Worm (Caenorhabditis elegans) whole organism, young adult: Measurements from ENCODE around the gene K12H6.10.
A peak's percentile ranks its signal among the peaks of the same experiment; 100 is the strongest.

Experiments
- D2030.7 ChIP-seq: fragments of 200-800 bp; sonication (Bioruptor generic); IDR thresholded peaks from 2 replicates; pipeline ENCODE4 v1.3.6; 2022; ENCODE audit warnings: missing genetic modification reagents, missing genetic modification characterization, missing compliant biosample characterization
- F23B12.7 ChIP-seq: sonication (generic microtip); optimal IDR thresholded peaks from 2 replicates; lab custom pipeline; 2017; ENCODE audit warnings: missing genetic modification characterization, mild to moderate bottlenecking, missing compliant biosample characterization, antibody characterized with exemption, moderate library complexity; ENCODE audit not compliant: insufficient read depth
- F37B4.10 ChIP-seq: fragments of 200-800 bp; sonication (Bioruptor generic); IDR thresholded peaks from 2 replicates; pipeline ENCODE4 v1.3.6; 2022; ENCODE audit warnings: missing genetic modification characterization, missing compliant biosample characterization
- F39B2.1 ChIP-seq: fragments of 200-800 bp; sonication (Bioruptor generic); IDR thresholded peaks from 2 replicates; pipeline ENCODE4 v1.3.6; 2022; ENCODE audit warnings: missing genetic modification reagents, missing genetic modification characterization, missing compliant biosample characterization
- F55B11.4 ChIP-seq: sonication (generic microtip); optimal IDR thresholded peaks from 2 replicates; lab custom pipeline; 2016; ENCODE audit warnings: missing compliant biosample characterization, missing genetic modification characterization, borderline replicate concordance; ENCODE audit not compliant: insufficient read depth
- F57C9.4 ChIP-seq: sonication (generic microtip); optimal IDR thresholded peaks from 2 replicates; lab custom pipeline; 2017; ENCODE audit warnings: mild to moderate bottlenecking, missing genetic modification characterization, missing compliant biosample characterization
- K11D2.4 ChIP-seq: fragments of 200-800 bp; sonication (Bioruptor generic); IDR thresholded peaks from 2 replicates; pipeline ENCODE4 v1.3.6; 2022; ENCODE audit warnings: missing genetic modification reagents, missing genetic modification characterization, missing compliant biosample characterization
- T07F8.4 ChIP-seq: sonication (generic microtip); optimal IDR thresholded peaks from 2 replicates; lab custom pipeline; 2016; ENCODE audit warnings: mild to moderate bottlenecking, missing genetic modification characterization, moderate library complexity, missing compliant biosample characterization
- T26A5.8 ChIP-seq: sonication (generic microtip); optimal IDR thresholded peaks from 2 replicates; lab custom pipeline; 2016; ENCODE audit warnings: missing genetic modification characterization, missing compliant biosample characterization
- Y67H2A.10 ChIP-seq: fragments of 200-800 bp; sonication (Bioruptor generic); conservative IDR thresholded peaks from 2 replicates; pipeline ENCODE4 v1.3.6; 2022; ENCODE audit warnings: missing genetic modification reagents, missing genetic modification characterization, missing compliant biosample characterization
- ZK185.1 ChIP-seq: sonication (generic microtip); optimal IDR thresholded peaks from 2 replicates; lab custom pipeline; 2016; ENCODE audit warnings: mild to moderate bottlenecking, missing genetic modification characterization, missing compliant biosample characterization; ENCODE audit not compliant: poor library complexity, severe bottlenecking
- aptf-2 ChIP-seq: fragments of 200-800 bp; sonication (Bioruptor generic); conservative IDR thresholded peaks from 2 replicates; pipeline ENCODE4 v1.3.6; 2022; ENCODE audit warnings: missing genetic modification reagents, missing genetic modification characterization, missing compliant biosample characterization
- atf-7 ChIP-seq: sonication (generic microtip); optimal IDR thresholded peaks from 2 replicates; lab custom pipeline; 2017; ENCODE audit warnings: mild to moderate bottlenecking, missing genetic modification characterization, missing compliant biosample characterization
- attf-6 ChIP-seq: fragments of 200-800 bp; sonication (Bioruptor generic); IDR thresholded peaks from 2 replicates; pipeline ENCODE4 v1.3.6; 2022; ENCODE audit warnings: missing genetic modification reagents, missing genetic modification characterization, missing compliant biosample characterization
- ceh-79 ChIP-seq: sonication (generic microtip); optimal IDR thresholded peaks from 2 replicates; lab custom pipeline; 2017; ENCODE audit warnings: mild to moderate bottlenecking, missing genetic modification characterization, missing compliant biosample characterization
- dpl-1 ChIP-seq: fragments of 150-350 bp; optimal IDR thresholded peaks from 2 replicates; lab custom pipeline; 2014; ENCODE audit warnings: missing biosample characterization, missing genetic modification reagents, missing genetic modification characterization
- efl-1 ChIP-seq: fragments of 150-350 bp; optimal IDR thresholded peaks from 2 replicates; lab custom pipeline; 2014; ENCODE audit warnings: missing biosample characterization, missing genetic modification reagents, missing genetic modification characterization
- let-526 ChIP-seq: fragments of 200-800 bp; sonication (Bioruptor generic); IDR thresholded peaks from 2 replicates; pipeline ENCODE4 v1.3.6; 2022; ENCODE audit warnings: missing genetic modification reagents, missing genetic modification characterization, missing compliant biosample characterization
- lin-35 ChIP-seq, 3 experiments: fragments of 150-350 bp in 2 of 3; sonication (generic microtip) in 1 of 3; optimal IDR thresholded peaks; 2 replicates each; lab custom pipeline; 2014 to 2018; ENCODE audit warnings: missing biosample characterization in 3 of 3, missing genetic modification characterization in 3 of 3, missing genetic modification reagents in 3 of 3
- lir-1 ChIP-seq: fragments of 200-800 bp; sonication (Bioruptor generic); conservative IDR thresholded peaks from 2 replicates; pipeline ENCODE4 v1.3.6; 2022; ENCODE audit warnings: missing genetic modification reagents, missing genetic modification characterization, missing compliant biosample characterization
- lsl-1 ChIP-seq: fragments of 200-800 bp; sonication (Bioruptor generic); optimal IDR thresholded peaks from 2 replicates; lab custom pipeline; 2018; ENCODE audit warnings: mild to moderate bottlenecking, missing genetic modification characterization, moderate library complexity, missing compliant biosample characterization
- madf-3 ChIP-seq: fragments of 200-800 bp; sonication (Bioruptor generic); IDR thresholded peaks from 2 replicates; pipeline ENCODE4 v1.3.6; 2022; ENCODE audit warnings: missing genetic modification reagents, missing genetic modification characterization, missing compliant biosample characterization
- madf-6 ChIP-seq: fragments of 200-800 bp; sonication (Bioruptor generic); IDR thresholded peaks from 2 replicates; pipeline ENCODE4 v1.3.6; 2022; ENCODE audit warnings: missing genetic modification reagents, missing genetic modification characterization, missing compliant biosample characterization
- madf-8 ChIP-seq: fragments of 200-800 bp; sonication (Bioruptor generic); conservative IDR thresholded peaks from 2 replicates; pipeline ENCODE4 v1.3.6; 2022; ENCODE audit warnings: missing genetic modification reagents, missing genetic modification characterization, missing compliant biosample characterization
- mel-28 ChIP-seq: sonication (generic microtip); optimal IDR thresholded peaks from 2 replicates; lab custom pipeline; 2016; ENCODE audit warnings: borderline replicate concordance, mild to moderate bottlenecking, missing genetic modification characterization, missing compliant biosample characterization
- mes-4 ChIP-seq: sonication (generic microtip); optimal IDR thresholded peaks from 2 replicates; lab custom pipeline; 2016; ENCODE audit warnings: missing genotype, missing genetic modification characterization, missing compliant biosample characterization
- mxl-1 ChIP-seq: sonication (generic microtip); optimal IDR thresholded peaks from 2 replicates; lab custom pipeline; 2016; ENCODE audit warnings: missing genetic modification characterization, missing compliant biosample characterization
- nfya-1 ChIP-seq: sonication (generic microtip); optimal IDR thresholded peaks from 2 replicates; lab custom pipeline; 2017; ENCODE audit warnings: antibody characterized with exemption, missing compliant biosample characterization, missing genetic modification characterization, borderline replicate concordance; ENCODE audit not compliant: insufficient read depth
- nfyb-1 ChIP-seq: fragments of 200-800 bp; sonication (Bioruptor generic); IDR thresholded peaks from 2 replicates; pipeline ENCODE4 v1.3.6; 2022; ENCODE audit warnings: missing genetic modification reagents, missing genetic modification characterization, missing compliant biosample characterization
- nhr-120 ChIP-seq: fragments of 200-800 bp; sonication (Bioruptor generic); IDR thresholded peaks from 2 replicates; pipeline ENCODE4 v1.3.6; 2022; ENCODE audit warnings: missing genetic modification characterization, missing compliant biosample characterization
- nhr-179 ChIP-seq: sonication (generic microtip); optimal IDR thresholded peaks from 2 replicates; lab custom pipeline; 2016; ENCODE audit warnings: mild to moderate bottlenecking, missing genetic modification characterization, missing compliant biosample characterization
- nhr-90 ChIP-seq: sonication (generic microtip); optimal IDR thresholded peaks from 2 replicates; lab custom pipeline; 2016; ENCODE audit warnings: missing genotype, mild to moderate bottlenecking, missing genetic modification characterization, missing compliant biosample characterization
- snpc-3.4 ChIP-seq: sonication (generic microtip); optimal IDR thresholded peaks from 2 replicates; lab custom pipeline; 2017; ENCODE audit warnings: missing genetic modification characterization, mild to moderate bottlenecking, missing compliant biosample characterization, antibody characterized with exemption, moderate library complexity, missing genotype, missing genetic modification reagents
- tbp1 ChIP-seq: fragments of 200-800 bp; sonication (Bioruptor generic); optimal IDR thresholded peaks from 2 replicates; lab custom pipeline; 2018; ENCODE audit warnings: mild to moderate bottlenecking, missing genetic modification characterization, missing compliant biosample characterization
- zfh-2 ChIP-seq: fragments of 200-800 bp; sonication (Bioruptor generic); conservative IDR thresholded peaks from 2 replicates; pipeline ENCODE4 v1.3.6; 2022; ENCODE audit warnings: missing genetic modification reagents, missing genetic modification characterization, missing compliant biosample characterization
- ztf-26 ChIP-seq: sonication (generic microtip); optimal IDR thresholded peaks from 2 replicates; lab custom pipeline; 2017; ENCODE audit warnings: missing genetic modification characterization, missing compliant biosample characterization

Gene K12H6.10

DNA sequence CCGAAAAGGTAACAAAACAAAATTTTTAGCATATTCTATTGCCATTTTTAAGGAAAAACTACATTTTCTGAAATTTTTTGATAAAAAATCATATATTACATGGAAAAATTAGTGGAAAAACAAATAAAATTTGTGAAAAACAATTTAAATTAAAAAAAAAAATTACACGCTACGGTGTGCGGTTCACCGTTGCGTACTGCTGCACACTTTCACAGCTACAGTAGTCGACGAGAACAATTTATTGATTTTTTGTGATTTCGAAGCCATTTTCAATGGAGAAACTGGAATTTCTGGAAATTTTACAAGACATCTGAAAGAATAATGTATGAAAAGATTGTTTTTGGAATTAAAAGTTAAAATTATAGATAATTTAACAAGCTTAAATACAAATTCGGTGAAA, 7.7 kb upstream of the K12H6.10 start (continued):
- TF ChIP-seq efl-1 (GFP tag; lab: Kevin White, UChicago) (peak; percentile 12), F55B11.4 (no peak), lsl-1 (peak; percentile 94), nhr-120 (GFP tag; lab: Robert Waterston, UW) (no peak), nhr-179 (tag; lab: Kevin White, UChicago) (no peak), lir-1 (GFP tag; lab: Robert Waterston, UW) (no peak), ceh-79 (no peak), atf-7 (no peak), madf-6 (GFP tag; lab: Robert Waterston, UW) (peak; percentile 86)

DNA sequence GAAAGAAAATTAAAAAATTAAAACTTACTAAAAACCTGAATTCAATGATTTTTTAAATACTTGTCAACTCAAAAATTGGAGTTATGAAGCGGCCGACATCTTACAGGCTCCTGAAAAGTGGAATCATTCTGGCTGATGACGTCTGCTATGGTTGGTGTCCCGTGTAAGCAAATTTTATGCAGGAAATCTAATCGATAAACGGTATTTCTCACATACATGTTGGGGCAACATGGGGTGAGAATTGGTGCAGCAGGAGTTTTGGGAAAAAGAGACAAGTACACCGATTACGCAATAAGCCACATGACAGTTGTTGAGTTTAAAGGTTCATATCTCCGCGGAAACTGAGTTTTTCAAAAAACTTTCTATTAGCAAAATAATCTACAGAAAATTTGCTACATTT, 7.2 kb upstream of the K12H6.10 start, which contains the start of gene K12H6.2:
Gene K12H6.2, minus strand, starts transcription at position 101 of the 400 bp plus-strand sequence.
- TF ChIP-seq atf-7 = no peak
- TF ChIP-seq Y67H2A.10 (GFP tag; lab: Robert Waterston, UW) = no peak
- no peak for TF ChIP-seq nfya-1 (tag; lab: Kevin White, UChicago)
- TF ChIP-seq snpc-3.4 = no peak
- no peak for TF ChIP-seq D2030.7 (GFP tag; lab: Robert Waterston, UW)
- TF ChIP-seq tbp1 (GFP tag; lab: Kevin White, UChicago) = no peak
- no peak for TF ChIP-seq F37B4.10
- TF ChIP-seq lin-35 (GFP tag; optimal IDR thresholded peaks at IDR 0.05; lab: Kevin White, UChicago) = no peak
- TF ChIP-seq nhr-179 (tag; lab: Kevin White, UChicago) = no peak
- no peak for TF ChIP-seq K11D2.4 (GFP tag; lab: Robert Waterston, UW)
- TF ChIP-seq nhr-90 = no peak
- no peak for TF ChIP-seq madf-8
- TF ChIP-seq F39B2.1 (GFP tag; lab: Robert Waterston, UW) = no peak
- no peak for TF ChIP-seq dpl-1 (GFP tag; lab: Kevin White, UChicago)
- no peak for TF ChIP-seq zfh-2 (GFP tag; lab: Robert Waterston, UW)

DNA sequence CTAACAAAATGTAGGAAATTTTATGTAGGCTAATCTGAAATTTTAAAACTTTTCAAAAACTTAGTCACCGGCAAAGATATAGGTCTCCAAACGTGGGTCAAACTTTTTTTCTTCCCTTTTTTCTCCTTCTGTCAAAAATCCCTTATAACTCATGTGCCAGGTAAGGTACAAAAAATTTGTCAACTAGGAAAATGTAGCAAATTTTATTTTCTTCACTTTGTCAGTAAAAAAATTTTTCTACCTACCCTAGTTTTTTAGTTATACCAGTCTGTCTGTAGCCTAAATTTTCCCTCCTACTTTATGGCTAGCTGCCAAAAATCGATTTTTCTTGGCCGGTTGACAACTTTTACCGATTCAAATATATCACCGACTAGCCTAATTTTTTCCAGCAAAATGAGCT, 6.0 kb upstream of the K12H6.10 start, which contains the start of gene set-13:
Gene set-13, plus strand, starts transcription at position 301 of the 400 bp plus-strand sequence.
- TF ChIP-seq snpc-3.4 = no peak
- no peak for TF ChIP-seq T26A5.8 (tag; lab: Kevin White, UChicago)

DNA sequence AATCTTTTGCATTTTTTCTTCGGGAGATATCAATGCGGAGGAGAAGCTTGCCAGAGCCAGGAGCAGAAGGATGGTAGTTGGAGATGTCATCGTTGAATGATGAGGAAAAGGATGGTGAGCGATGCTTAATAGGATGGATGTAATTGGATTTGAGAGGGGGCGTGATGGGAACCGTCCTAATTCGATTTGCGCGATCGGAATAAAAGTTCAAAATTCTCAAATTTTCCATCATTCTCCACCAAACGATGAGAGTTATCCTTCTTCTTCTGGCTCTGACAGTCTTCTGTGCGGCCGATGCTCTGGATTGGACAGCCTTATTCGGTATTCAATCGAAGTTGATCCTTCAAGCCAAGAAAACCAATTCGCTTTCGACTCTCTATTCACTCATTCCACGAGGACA, 1.5 kb downstream of the K12H6.10 start, which contains the start of the genes K12H6.4 and K12H6.9:
Gene K12H6.4, minus strand, starts transcription at position 101 of the 400 bp plus-strand sequence.
Gene K12H6.9, plus strand, starts transcription at position 236 of the 400 bp plus-strand sequence.
- TF ChIP-seq D2030.7 (GFP tag; lab: Robert Waterston, UW) (no peak), attf-6 (GFP tag; lab: Robert Waterston, UW) (no peak), ZK185.1 (no peak), aptf-2 (no peak), let-526 (GFP tag; lab: Robert Waterston, UW) (no peak), mes-4 (no peak), nfyb-1 (no peak), F37B4.10 (no peak), ztf-26 (tag; lab: Kevin White, UChicago) (no peak), mel-28 (tag; lab: Kevin White, UChicago) (no peak), madf-3 (GFP tag; lab: Robert Waterston, UW) (no peak), tbp1 (GFP tag; lab: Kevin White, UChicago) (no peak)

DNA sequence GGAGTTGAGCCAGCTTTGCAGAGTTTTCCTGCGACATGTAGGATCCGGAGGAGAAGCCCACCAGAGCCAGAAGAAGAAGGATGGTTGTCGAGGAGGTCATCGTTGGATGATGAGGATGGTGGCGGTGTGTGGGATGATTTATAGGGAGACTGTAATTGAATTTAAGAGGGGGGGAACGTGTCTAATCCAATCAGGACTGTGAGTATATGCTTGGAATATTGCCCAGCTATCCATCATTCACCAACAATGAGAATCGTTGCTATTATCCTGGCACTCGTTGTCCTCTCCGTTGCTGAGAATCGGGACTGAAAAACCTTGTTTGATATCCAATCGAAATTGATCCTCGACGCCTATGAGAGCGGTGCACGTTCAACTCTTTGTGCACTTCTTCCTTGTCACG, 3.4 kb downstream of the K12H6.10 start, which contains the start of gene K12H6.5:
Gene K12H6.5, minus strand, starts transcription at position 101 of the 400 bp plus-strand sequence.
- TF ChIP-seq F57C9.4 (tag; lab: Kevin White, UChicago) (no peak), mxl-1 (tag; lab: Kevin White, UChicago) (no peak), F23B12.7 (tag; lab: Kevin White, UChicago) (no peak), Y67H2A.10 (GFP tag; lab: Robert Waterston, UW) (no peak), T07F8.4 (tag; lab: Kevin White, UChicago) (no peak)
